Worm (Caenorhabditis elegans) whole organism, L2 larva: ENCODE measurements around the gene Y38E10A.34.

ENCODE experiments used
- F13H6.1 ChIP-seq: sonication (generic microtip); optimal IDR thresholded peaks from 2 replicates; lab custom pipeline; 2016; ENCODE audit warnings: missing genetic modification characterization, missing compliant biosample characterization
- R02D3.7 ChIP-seq: fragments of 150-350 bp; optimal IDR thresholded peaks from 2 replicates; lab custom pipeline; 2014; ENCODE audit warnings: missing biosample characterization, missing genetic modification characterization
- Y55F3AM.14 ChIP-seq: fragments of 200-800 bp; sonication (Bioruptor generic); optimal IDR thresholded peaks from 2 replicates; lab custom pipeline; 2018; ENCODE audit warnings: mild to moderate bottlenecking, missing genetic modification characterization, missing compliant biosample characterization
- ZK546.5 ChIP-seq: sonication (generic microtip); optimal IDR thresholded peaks from 2 replicates; lab custom pipeline; 2017; ENCODE audit warnings: missing biosample characterization, missing genetic modification characterization
- alr-1 ChIP-seq: fragments of 150-350 bp; optimal IDR thresholded peaks from 2 replicates; lab custom pipeline; 2014; ENCODE audit warnings: missing biosample characterization, missing genetic modification characterization
- ama-1 ChIP-seq: fragments of 150-350 bp; optimal IDR thresholded peaks from 2 replicates; lab custom pipeline; 2018; ENCODE audit warnings: inconsistent platforms
- blmp-1 ChIP-seq: sonication (generic microtip); optimal IDR thresholded peaks from 2 replicates; lab custom pipeline; 2017; ENCODE audit warnings: missing genetic modification characterization, mild to moderate bottlenecking, missing compliant biosample characterization, antibody characterized with exemption, moderate library complexity; ENCODE audit not compliant: insufficient read depth
- ceh-16 ChIP-seq: fragments of 150-350 bp; optimal IDR thresholded peaks from 2 replicates; lab custom pipeline; 2014; ENCODE audit warnings: missing biosample characterization, missing genetic modification characterization
- ceh-82 ChIP-seq: fragments of 150-350 bp; optimal IDR thresholded peaks from 2 replicates; lab custom pipeline; 2014; ENCODE audit warnings: missing biosample characterization, missing genetic modification characterization
- crh-2 ChIP-seq: sonication (generic microtip); optimal IDR thresholded peaks from 2 replicates; lab custom pipeline; 2017; ENCODE audit warnings: missing biosample characterization, missing genetic modification characterization
- dmd-4 ChIP-seq: sonication (generic microtip); optimal IDR thresholded peaks from 2 replicates; lab custom pipeline; 2017; ENCODE audit warnings: missing biosample characterization, missing genetic modification characterization
- elt-1 ChIP-seq: fragments of 150-350 bp; optimal IDR thresholded peaks from 2 replicates; lab custom pipeline; 2014; ENCODE audit warnings: missing biosample characterization, missing genetic modification characterization
- elt-3 ChIP-seq: sonication (generic microtip); optimal IDR thresholded peaks from 2 replicates; lab custom pipeline; 2017; ENCODE audit warnings: missing biosample characterization, missing genetic modification characterization
- gmeb-1 ChIP-seq: fragments of 150-350 bp; optimal IDR thresholded peaks from 2 replicates; lab custom pipeline; 2014; ENCODE audit warnings: missing biosample characterization, missing genetic modification characterization
- lin-11 ChIP-seq: fragments of 150-350 bp; sonication (generic microtip); optimal IDR thresholded peaks from 2 replicates; lab custom pipeline; 2014; ENCODE audit warnings: missing biosample characterization, missing genetic modification characterization, inconsistent platforms, mixed read lengths
- lin-39 ChIP-seq: fragments of 150-350 bp; optimal IDR thresholded peaks from 2 replicates; lab custom pipeline; 2014; ENCODE audit warnings: missing biosample characterization, missing genetic modification reagents, missing genetic modification characterization
- lsy-2 ChIP-seq, 2 experiments: fragments of 150-350 bp in 1 of 2; sonication (generic microtip) in 1 of 2; optimal IDR thresholded peaks; 2 replicates each; lab custom pipeline; 2014 to 2017; ENCODE audit warnings: missing biosample characterization in 2 of 2, missing genetic modification characterization in 2 of 2
- mbf-1 ChIP-seq: sonication (generic microtip); optimal IDR thresholded peaks from 2 replicates; lab custom pipeline; 2017; ENCODE audit warnings: missing biosample characterization, missing genetic modification characterization
- mdl-1 ChIP-seq, 2 experiments: fragments of 150-350 bp in 1 of 2; sonication (generic microtip) in 1 of 2; optimal IDR thresholded peaks; 2 replicates each; lab custom pipeline; 2017; ENCODE audit warnings: missing biosample characterization in 2 of 2, missing genetic modification characterization in 2 of 2
- nhr-10 ChIP-seq: sonication (generic microtip); optimal IDR thresholded peaks from 2 replicates; lab custom pipeline; 2017; ENCODE audit warnings: missing biosample characterization, missing genetic modification characterization
- nhr-21 ChIP-seq: fragments of 150-350 bp; optimal IDR thresholded peaks from 2 replicates; lab custom pipeline; 2014; ENCODE audit warnings: missing biosample characterization, missing genetic modification characterization
- nhr-23 ChIP-seq: fragments of 150-350 bp; optimal IDR thresholded peaks from 2 replicates; lab custom pipeline; 2014; ENCODE audit warnings: missing biosample characterization, missing genetic modification reagents, missing genetic modification characterization
- nhr-25 ChIP-seq: fragments of 150-350 bp; sonication (generic microtip); optimal IDR thresholded peaks from 3 replicates; lab custom pipeline; 2014; ENCODE audit warnings: missing biosample characterization, missing genetic modification characterization
- nhr-6 ChIP-seq: fragments of 150-350 bp; optimal IDR thresholded peaks from 2 replicates; lab custom pipeline; 2014; ENCODE audit warnings: missing biosample characterization, missing genetic modification characterization
- peb-1 ChIP-seq: fragments of 150-350 bp; optimal IDR thresholded peaks from 2 replicates; lab custom pipeline; 2014; ENCODE audit warnings: missing biosample characterization, missing genetic modification characterization
- sem-4 ChIP-seq: fragments of 150-350 bp; optimal IDR thresholded peaks from 2 replicates; lab custom pipeline; 2014; ENCODE audit warnings: missing biosample characterization, missing genetic modification reagents, missing genetic modification characterization
- skn-1 ChIP-seq: sonication (generic microtip); optimal IDR thresholded peaks from 2 replicates; lab custom pipeline; 2017; ENCODE audit warnings: missing biosample characterization, missing genetic modification characterization
- sma-9 ChIP-seq, 2 experiments: fragments of 150-350 bp in 1 of 2; sonication (generic microtip) in 1 of 2; optimal IDR thresholded peaks; 2 replicates each; lab custom pipeline; 2014 to 2016; ENCODE audit warnings: missing genetic modification characterization in 2 of 2, mild to moderate bottlenecking in 1 of 2, missing biosample characterization in 1 of 2, missing compliant biosample characterization in 1 of 2, missing genetic modification reagents in 1 of 2, moderate library complexity in 1 of 2
- snpc-4 ChIP-seq: fragments of 150-350 bp; optimal IDR thresholded peaks from 2 replicates; lab custom pipeline; 2014; ENCODE audit warnings: missing biosample characterization, missing genetic modification characterization
- unc-55 ChIP-seq: fragments of 150-350 bp; sonication (generic microtip); optimal IDR thresholded peaks from 3 replicates; lab custom pipeline; 2014; ENCODE audit warnings: missing biosample characterization, missing genetic modification reagents, missing genetic modification characterization
- zag-1 ChIP-seq: fragments of 150-350 bp; optimal IDR thresholded peaks from 2 replicates; lab custom pipeline; 2014; ENCODE audit warnings: missing biosample characterization, missing genetic modification characterization
- ztf-1 ChIP-seq: fragments of 200-800 bp; sonication (Bioruptor generic); conservative IDR thresholded peaks from 2 replicates; pipeline ENCODE4 v1.3.6; 2022; ENCODE audit warnings: missing genetic modification characterization, missing compliant biosample characterization
- ztf-11 ChIP-seq: sonication (generic microtip); optimal IDR thresholded peaks from 2 replicates; lab custom pipeline; 2017; ENCODE audit warnings: missing biosample characterization, missing genetic modification characterization
- ztf-4 ChIP-seq: fragments of 150-350 bp; optimal IDR thresholded peaks from 2 replicates; lab custom pipeline; 2014; ENCODE audit warnings: missing biosample characterization, missing genetic modification characterization

Y38E10A.34 gene

ce11 chrII:12629387-12629786 lies 1.6 kb upstream of the Y38E10A.34 start, which contains the start of gene Y38E10A.28:
Y38E10A.28 (plus strand) TSS chrII:12629687.
- TF ChIP-seq F13H6.1 (tag; lab: Kevin White, UChicago) (no peak), ceh-16 (tag; lab: Kevin White, UChicago) (no peak), sma-9 (GFP tag; optimal IDR thresholded peaks at IDR 0.05; lab: Kevin White, UChicago) (no peak), sma-9 (tag; optimal IDR thresholded peaks at IDR 0.05; lab: Kevin White, UChicago) (no peak), sem-4 (tag; lab: Kevin White, UChicago) (no peak), skn-1 (tag; lab: Kevin White, UChicago) (no peak)

- peak; percentile 44 for TF ChIP-seq sma-9 (GFP tag; optimal IDR thresholded peaks at IDR 0.05; lab: Kevin White, UChicago)
- TF ChIP-seq sma-9 (tag; optimal IDR thresholded peaks at IDR 0.05; lab: Kevin White, UChicago): no peak
- no peak for TF ChIP-seq lin-11 (tag; lab: Kevin White, UChicago)
- TF ChIP-seq nhr-21 (tag; lab: Kevin White, UChicago): no peak
Observed at ce11 chrII:12634749-12635318, 3.8 kb downstream of the Y38E10A.34 start, which contains the start of gene Y38E10A.17. Y38E10A.17 (minus strand) TSS chrII:12634799.

- TF ChIP-seq blmp-1 (tag; lab: Kevin White, UChicago) (no peak), ztf-4 (tag; lab: Kevin White, UChicago) (no peak), skn-1 (tag; lab: Kevin White, UChicago) (no peak), nhr-23 (no peak), elt-3 (tag; lab: Kevin White, UChicago) (no peak), nhr-6 (no peak), mbf-1 (tag; lab: Kevin White, UChicago) (no peak), snpc-4 (tag; lab: Kevin White, UChicago) (no peak), elt-1 (tag; lab: Kevin White, UChicago) (no peak), zag-1 (tag; lab: Kevin White, UChicago) (no peak), ztf-1 (GFP tag; lab: Robert Waterston, UW) (no peak), nhr-10 (tag; lab: Kevin White, UChicago) (no peak)
Observed at ce11 chrII:12636602-12637001, 5.6 kb downstream of the Y38E10A.34 start, which contains the start of gene nhr-234. nhr-234 (plus strand) TSS chrII:12636678.

- TF ChIP-seq ama-1 (no peak), lin-39 (tag; lab: Kevin White, UChicago) (no peak), ZK546.5 (tag; lab: Kevin White, UChicago) (no peak), ztf-1 (GFP tag; lab: Robert Waterston, UW) (no peak), ceh-82 (no peak), Y55F3AM.14 (GFP tag; lab: Kevin White, UChicago) (no peak)
Observed at ce11 chrII:12640370-12640769, 9.4 kb downstream of the Y38E10A.34 start, which contains the start of gene nhr-235. nhr-235 (plus strand) TSS chrII:12640670.

ce11 chrII:12654447-12654846 lies 23.5 kb downstream of the Y38E10A.34 start, which contains the start of gene rgs-4:
rgs-4 (plus strand) TSS chrII:12654747.
- TF ChIP-seq lsy-2 (tag; optimal IDR thresholded peaks at IDR 0.05; lab: Kevin White, UChicago) (no peak), ztf-11 (tag; lab: Kevin White, UChicago) (no peak), unc-55 (no peak), ama-1 (no peak), mdl-1 (tag; optimal IDR thresholded peaks at IDR 0.05; lab: Kevin White, UChicago) (no peak), dmd-4 (tag; lab: Kevin White, UChicago) (no peak), blmp-1 (tag; lab: Kevin White, UChicago) (no peak), alr-1 (tag; lab: Kevin White, UChicago) (no peak), lin-11 (tag; lab: Kevin White, UChicago) (no peak), F13H6.1 (tag; lab: Kevin White, UChicago) (no peak), crh-2 (tag; lab: Kevin White, UChicago) (no peak), R02D3.7 (tag; lab: Kevin White, UChicago) (no peak), Y55F3AM.14 (GFP tag; lab: Kevin White, UChicago) (no peak), nhr-25 (tag; lab: Kevin White, UChicago) (no peak), ceh-16 (tag; lab: Kevin White, UChicago) (no peak), elt-1 (tag; lab: Kevin White, UChicago) (no peak), sma-9 (GFP tag; optimal IDR thresholded peaks at IDR 0.05; lab: Kevin White, UChicago) (no peak), sma-9 (tag; optimal IDR thresholded peaks at IDR 0.05; lab: Kevin White, UChicago) (no peak), nhr-10 (tag; lab: Kevin White, UChicago) (no peak), gmeb-1 (no peak), peb-1 (tag; lab: Kevin White, UChicago) (no peak)
